Worm (Caenorhabditis elegans) whole organism, late embryonic: Measurements from ENCODE around the gene F35H10.5.

ENCODE experiments used
- C08G9.2 ChIP-seq: sonication (generic microtip); optimal IDR thresholded peaks from 2 replicates; lab custom pipeline; 2016; ENCODE audit warnings: mild to moderate bottlenecking, missing genetic modification characterization, moderate library complexity, missing compliant biosample characterization
- C38D4.7 ChIP-seq: fragments of 200-800 bp; sonication (Bioruptor generic); optimal IDR thresholded peaks from 2 replicates; lab custom pipeline; 2018; ENCODE audit warnings: mild to moderate bottlenecking, missing genetic modification characterization, moderate library complexity, missing compliant biosample characterization
- T23F11.4 ChIP-seq: fragments of 200-800 bp; sonication (Bioruptor generic); optimal IDR thresholded peaks from 2 replicates; lab custom pipeline; 2018; ENCODE audit warnings: mild to moderate bottlenecking, missing genetic modification characterization, missing compliant biosample characterization
- Y22D7AL.16 ChIP-seq: sonication (generic microtip); optimal IDR thresholded peaks from 2 replicates; lab custom pipeline; 2016; ENCODE audit warnings: missing genetic modification characterization, missing compliant biosample characterization
- ahr-1 ChIP-seq: sonication (generic microtip); optimal IDR thresholded peaks from 2 replicates; lab custom pipeline; 2016; ENCODE audit warnings: missing genetic modification characterization, missing compliant biosample characterization
- ama-1 ChIP-seq: fragments of 150-350 bp; optimal IDR thresholded peaks from 2 replicates; lab custom pipeline; 2014
- ceh-14 ChIP-seq: sonication (generic microtip); optimal IDR thresholded peaks from 2 replicates; lab custom pipeline; 2016; ENCODE audit warnings: missing genotype, missing genetic modification characterization, missing compliant biosample characterization
- ceh-18 ChIP-seq: sonication (generic microtip); optimal IDR thresholded peaks from 2 replicates; lab custom pipeline; 2016; ENCODE audit warnings: missing genetic modification characterization, missing compliant biosample characterization
- ceh-19 ChIP-seq: fragments of 200-800 bp; sonication (Bioruptor generic); optimal IDR thresholded peaks from 2 replicates; lab custom pipeline; 2018; ENCODE audit warnings: mild to moderate bottlenecking, missing genetic modification characterization, missing compliant biosample characterization
- ceh-24 ChIP-seq: sonication (generic microtip); optimal IDR thresholded peaks from 2 replicates; lab custom pipeline; 2016; ENCODE audit warnings: mild to moderate bottlenecking, missing genetic modification characterization, missing compliant biosample characterization
- ceh-31 ChIP-seq: sonication (generic microtip); optimal IDR thresholded peaks from 2 replicates; lab custom pipeline; 2016; ENCODE audit warnings: missing genetic modification characterization, missing compliant biosample characterization
- ceh-45 ChIP-seq: fragments of 200-800 bp; sonication (Bioruptor generic); IDR thresholded peaks from 2 replicates; pipeline ENCODE4 v1.3.6; 2022; ENCODE audit warnings: missing genetic modification reagents, missing genetic modification characterization, missing compliant biosample characterization
- ceh-48 ChIP-seq: sonication (generic microtip); optimal IDR thresholded peaks from 2 replicates; lab custom pipeline; 2016; ENCODE audit warnings: missing genetic modification characterization, inconsistent platforms, missing compliant biosample characterization
- ceh-6 ChIP-seq: fragments of 200-800 bp; sonication (Bioruptor generic); optimal IDR thresholded peaks from 2 replicates; lab custom pipeline; 2018; ENCODE audit warnings: mild to moderate bottlenecking, missing genetic modification characterization, missing compliant biosample characterization
- ceh-9 ChIP-seq: sonication (generic microtip); optimal IDR thresholded peaks from 2 replicates; lab custom pipeline; 2016; ENCODE audit warnings: mild to moderate bottlenecking, missing genetic modification characterization, inconsistent platforms, missing compliant biosample characterization
- che-1 ChIP-seq: sonication (generic microtip); optimal IDR thresholded peaks from 2 replicates; lab custom pipeline; 2016; ENCODE audit warnings: mild to moderate bottlenecking, missing genetic modification characterization, missing compliant biosample characterization
- dmd-4 ChIP-seq: sonication (generic microtip); optimal IDR thresholded peaks from 2 replicates; lab custom pipeline; 2016; ENCODE audit warnings: borderline replicate concordance, missing genetic modification characterization, missing compliant biosample characterization
- elt-2 ChIP-seq: sonication (generic microtip); optimal IDR thresholded peaks from 2 replicates; lab custom pipeline; 2016; ENCODE audit warnings: missing genetic modification reagents, missing genetic modification characterization, missing compliant biosample characterization
- elt-4 ChIP-seq: sonication (generic microtip); optimal IDR thresholded peaks from 2 replicates; lab custom pipeline; 2016; ENCODE audit warnings: missing genetic modification characterization, missing compliant biosample characterization
- eyg-1 ChIP-seq: sonication (generic microtip); optimal IDR thresholded peaks from 2 replicates; lab custom pipeline; 2016; ENCODE audit warnings: missing genotype, missing genetic modification characterization, missing compliant biosample characterization
- fkh-10 ChIP-seq: fragments of 150-350 bp; optimal IDR thresholded peaks from 2 replicates; lab custom pipeline; 2014; ENCODE audit warnings: missing biosample characterization, missing genetic modification reagents, missing genetic modification characterization
- fkh-6 ChIP-seq: sonication (generic microtip); optimal IDR thresholded peaks from 2 replicates; lab custom pipeline; 2016; ENCODE audit warnings: missing genetic modification characterization, missing compliant biosample characterization
- gmeb-2 ChIP-seq: sonication (generic microtip); optimal IDR thresholded peaks from 2 replicates; lab custom pipeline; 2016; ENCODE audit warnings: missing genetic modification characterization, inconsistent platforms, missing compliant biosample characterization
- hlh-15 ChIP-seq: sonication (generic microtip); optimal IDR thresholded peaks from 2 replicates; lab custom pipeline; 2016; ENCODE audit warnings: missing genetic modification characterization, missing compliant biosample characterization
- hlh-6 ChIP-seq: sonication (generic microtip); optimal IDR thresholded peaks from 2 replicates; lab custom pipeline; 2016; ENCODE audit warnings: missing genotype, missing genetic modification characterization, missing compliant biosample characterization
- hlh-8 ChIP-seq: sonication (generic microtip); optimal IDR thresholded peaks from 2 replicates; lab custom pipeline; 2016; ENCODE audit warnings: missing genotype, missing genetic modification characterization, missing compliant biosample characterization
- lin-11 ChIP-seq: fragments of 200-800 bp; sonication (Bioruptor generic); optimal IDR thresholded peaks from 2 replicates; lab custom pipeline; 2018; ENCODE audit warnings: mild to moderate bottlenecking, missing genetic modification characterization, missing compliant biosample characterization
- madf-2 ChIP-seq: sonication (generic microtip); optimal IDR thresholded peaks from 2 replicates; lab custom pipeline; 2017; ENCODE audit warnings: missing genetic modification characterization, missing compliant biosample characterization
- nfya-1 ChIP-seq: sonication (generic microtip); optimal IDR thresholded peaks from 2 replicates; lab custom pipeline; 2017; ENCODE audit warnings: missing genetic modification characterization, mild to moderate bottlenecking, missing compliant biosample characterization, antibody characterized with exemption, moderate library complexity
- nhr-11 ChIP-seq: fragments of 150-350 bp; optimal IDR thresholded peaks from 2 replicates; lab custom pipeline; 2014; ENCODE audit warnings: missing biosample characterization, missing genetic modification characterization
- npax-4 ChIP-seq: sonication (generic microtip); optimal IDR thresholded peaks from 2 replicates; lab custom pipeline; 2016; ENCODE audit warnings: missing genetic modification characterization, missing compliant biosample characterization
- pag-3 ChIP-seq: sonication (generic microtip); optimal IDR thresholded peaks from 2 replicates; lab custom pipeline; 2016; ENCODE audit warnings: missing compliant biosample characterization, missing genetic modification characterization, borderline replicate concordance
- pat-9 ChIP-seq: fragments of 200-800 bp; sonication (Bioruptor generic); optimal IDR thresholded peaks from 2 replicates; lab custom pipeline; 2018; ENCODE audit warnings: mild to moderate bottlenecking, missing genetic modification characterization, moderate library complexity, missing compliant biosample characterization
- pax-1 ChIP-seq: fragments of 150-350 bp; optimal IDR thresholded peaks from 2 replicates; lab custom pipeline; 2014; ENCODE audit warnings: missing biosample characterization, missing genetic modification characterization
- pqm-1 ChIP-seq: sonication (generic microtip); optimal IDR thresholded peaks from 2 replicates; lab custom pipeline; 2016; ENCODE audit warnings: missing genetic modification characterization, missing compliant biosample characterization
- rnt-1 ChIP-seq: sonication (generic microtip); optimal IDR thresholded peaks from 2 replicates; lab custom pipeline; 2016; ENCODE audit warnings: missing genetic modification characterization, missing compliant biosample characterization
- sdc-2 ChIP-seq: sonication (generic microtip); optimal IDR thresholded peaks from 2 replicates; lab custom pipeline; 2016; ENCODE audit warnings: missing genotype, missing genetic modification characterization, missing compliant biosample characterization
- sox-2 ChIP-seq: fragments of 200-800 bp; sonication (Bioruptor generic); IDR thresholded peaks from 2 replicates; pipeline ENCODE4 v1.3.6; 2022; ENCODE audit warnings: missing genetic modification reagents, missing genetic modification characterization, missing compliant biosample characterization
- sox-4 ChIP-seq: sonication (generic microtip); optimal IDR thresholded peaks from 2 replicates; lab custom pipeline; 2017; ENCODE audit warnings: mild to moderate bottlenecking, missing genetic modification characterization, inconsistent platforms, missing compliant biosample characterization
- tbx-2 ChIP-seq: sonication (generic microtip); optimal IDR thresholded peaks from 2 replicates; lab custom pipeline; 2016; ENCODE audit warnings: missing genetic modification characterization, missing compliant biosample characterization
- tbx-7 ChIP-seq: sonication (generic microtip); optimal IDR thresholded peaks from 2 replicates; lab custom pipeline; 2016; ENCODE audit warnings: missing genotype, missing genetic modification characterization, missing compliant biosample characterization
- ttx-3 ChIP-seq: sonication (generic microtip); optimal IDR thresholded peaks from 2 replicates; lab custom pipeline; 2016; ENCODE audit warnings: missing genetic modification reagents, missing genetic modification characterization, missing compliant biosample characterization
- unc-42 ChIP-seq: sonication (generic microtip); optimal IDR thresholded peaks from 2 replicates; lab custom pipeline; 2016; ENCODE audit warnings: missing genotype, missing genetic modification characterization, missing compliant biosample characterization
- unc-55 ChIP-seq: sonication (generic microtip); optimal IDR thresholded peaks from 2 replicates; lab custom pipeline; 2017; ENCODE audit warnings: missing biosample characterization, missing genetic modification reagents, missing genetic modification characterization
- zip-5 ChIP-seq: sonication (generic microtip); optimal IDR thresholded peaks from 2 replicates; lab custom pipeline; 2016; ENCODE audit warnings: missing genetic modification characterization, missing compliant biosample characterization

Gene F35H10.5

DNA sequence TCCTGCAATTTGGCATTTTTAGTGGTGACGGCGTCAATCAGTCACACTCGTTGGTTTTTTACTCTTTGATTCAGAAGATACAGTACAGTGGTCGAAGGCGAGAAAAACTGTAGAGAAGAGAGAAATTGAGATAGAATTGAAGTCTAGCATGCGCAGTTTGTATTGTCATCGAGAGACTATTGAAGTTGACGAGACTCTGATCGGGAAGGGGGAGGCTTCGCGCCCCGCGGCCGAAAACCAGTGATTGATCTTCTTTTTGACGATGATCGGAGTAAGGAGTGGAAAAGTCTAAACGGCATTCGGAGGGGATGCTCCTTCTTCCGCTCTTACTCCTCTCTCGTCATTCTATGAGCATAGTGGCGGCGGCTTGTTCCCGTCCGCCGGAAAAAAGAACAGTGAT is 1.4 kb downstream of the F35H10.5 start:
- TF ChIP-seq T23F11.4 (GFP tag; lab: Kevin White, UChicago) (no peak), fkh-6 (tag; lab: Kevin White, UChicago) (no peak), sdc-2 (tag; lab: Kevin White, UChicago) (no peak), ceh-24 (tag; lab: Kevin White, UChicago) (no peak), unc-42 (tag; lab: Kevin White, UChicago) (no peak), nhr-11 (tag; lab: Kevin White, UChicago) (no peak), pag-3 (no peak), ceh-19 (GFP tag; lab: Kevin White, UChicago) (no peak), unc-55 (GFP tag; lab: Kevin White, UChicago) (no peak)
- TF ChIP-seq, all 69 proteins: peak for 0

DNA sequence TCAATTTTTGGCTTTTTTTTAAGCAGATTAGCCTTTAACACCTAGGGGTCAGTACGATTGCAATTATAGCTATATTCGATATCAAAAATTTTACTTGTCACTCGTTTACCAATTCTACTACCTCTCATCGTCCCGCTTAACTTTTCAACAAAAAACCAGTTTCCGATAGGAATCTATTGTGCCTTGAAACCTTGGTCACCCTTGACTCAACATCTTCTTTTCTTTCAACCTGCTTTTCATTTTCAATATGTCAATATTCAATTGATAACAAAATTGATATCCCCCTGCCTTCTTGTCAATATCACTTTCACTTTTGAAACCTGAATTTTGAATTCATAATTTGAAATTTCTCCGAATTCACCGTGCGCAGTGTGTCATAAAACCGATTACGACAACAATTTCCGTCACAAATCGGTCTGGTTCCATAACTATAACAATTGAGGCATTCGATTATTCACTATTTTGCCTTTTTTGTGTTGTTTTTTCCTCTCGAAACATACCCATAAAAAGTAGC is 2.1 kb downstream of the F35H10.5 start:
- TF ChIP-seq sdc-2 (tag; lab: Kevin White, UChicago) (no peak), tbx-7 (no peak), C08G9.2 (tag; lab: Kevin White, UChicago) (no peak), ceh-6 (no peak), sox-4 (no peak), hlh-15 (no peak), hlh-8 (tag; lab: Kevin White, UChicago) (no peak), che-1 (tag; lab: Kevin White, UChicago) (no peak), zip-5 (no peak), gmeb-2 (tag; lab: Kevin White, UChicago) (no peak), ceh-31 (no peak), fkh-6 (tag; lab: Kevin White, UChicago) (no peak), hlh-6 (no peak), Y22D7AL.16 (tag; lab: Kevin White, UChicago) (no peak), eyg-1 (no peak), fkh-10 (GFP tag; lab: Kevin White, UChicago) (no peak), pax-1 (tag; lab: Kevin White, UChicago) (no peak), C38D4.7 (no peak), ttx-3 (no peak), nfya-1 (tag; lab: Kevin White, UChicago) (no peak)
- TF ChIP-seq, all 69 proteins: peak for 0

DNA sequence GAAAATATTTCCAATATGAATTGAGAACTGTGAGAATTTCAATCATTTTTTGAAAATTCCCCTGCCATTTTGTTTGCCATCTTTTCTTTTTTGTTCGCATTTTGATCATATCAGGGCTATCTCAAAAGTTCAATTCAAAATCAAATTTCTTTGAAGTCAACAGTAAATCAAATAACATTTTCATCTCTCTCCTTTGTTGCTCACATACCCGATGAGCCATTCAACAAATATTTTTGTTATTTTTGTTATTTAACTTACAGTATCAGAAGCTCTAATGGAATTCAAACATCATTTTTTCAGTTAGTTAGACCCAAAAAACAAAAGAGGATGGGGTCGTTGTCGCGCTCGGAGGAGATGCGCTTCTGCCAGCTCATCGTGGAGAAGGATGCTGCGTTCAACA is 3.1 kb downstream of the F35H10.5 start, which contains the start of gene vha-5:
vha-5 (plus strand) TSS at position 301 of the 400 bp plus-strand sequence.
- TF ChIP-seq tbx-2 (tag; lab: Kevin White, UChicago) (no peak), pag-3 (no peak), C08G9.2 (tag; lab: Kevin White, UChicago) (no peak), madf-2 (tag; lab: Kevin White, UChicago) (no peak), T23F11.4 (GFP tag; lab: Kevin White, UChicago) (no peak), npax-4 (tag; lab: Kevin White, UChicago) (no peak), zip-5 (no peak), pqm-1 (no peak), rnt-1 (no peak), ceh-48 (no peak), elt-2 (tag; lab: Kevin White, UChicago) (no peak), fkh-10 (GFP tag; lab: Kevin White, UChicago) (no peak), ceh-45 (GFP tag; lab: Robert Waterston, UW) (no peak), che-1 (tag; lab: Kevin White, UChicago) (no peak), C38D4.7 (no peak), ahr-1 (tag; lab: Kevin White, UChicago) (no peak), pat-9 (tag; lab: Kevin White, UChicago) (no peak), elt-4 (tag; lab: Kevin White, UChicago) (no peak), unc-55 (GFP tag; lab: Kevin White, UChicago) (no peak)

DNA sequence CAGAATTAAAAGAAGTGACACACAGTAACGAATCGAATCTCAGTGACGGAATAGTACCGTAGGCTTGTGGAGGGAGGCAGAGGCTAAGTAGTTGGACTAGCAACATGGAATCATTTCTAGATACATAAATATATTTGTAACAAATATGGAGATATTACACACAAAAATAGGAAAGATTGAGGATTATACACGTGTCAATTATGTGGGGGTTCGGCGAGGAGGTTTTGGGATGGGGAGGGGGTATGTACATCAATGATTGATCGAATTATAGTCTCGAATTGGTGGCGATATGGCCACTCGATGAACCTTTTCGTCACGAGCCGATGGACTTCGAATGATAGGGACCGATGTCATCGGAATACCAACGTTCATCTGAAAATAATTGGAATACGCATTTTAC is 6.8 kb downstream of the F35H10.5 start:
- no peak for TF ChIP-seq ceh-31
- no peak for TF ChIP-seq dmd-4 (tag; lab: Kevin White, UChicago)
- TF ChIP-seq T23F11.4 (GFP tag; lab: Kevin White, UChicago), result no peak
- TF ChIP-seq ttx-3, result no peak
- TF ChIP-seq zip-5, result no peak
- no peak for TF ChIP-seq ceh-45 (GFP tag; lab: Robert Waterston, UW)
- no peak for TF ChIP-seq fkh-6 (tag; lab: Kevin White, UChicago)
- no peak for TF ChIP-seq sox-2
- TF ChIP-seq npax-4 (tag; lab: Kevin White, UChicago), result no peak
- no peak for TF ChIP-seq ahr-1 (tag; lab: Kevin White, UChicago)
- no peak for TF ChIP-seq ceh-18 (tag; lab: Kevin White, UChicago)
- no peak for TF ChIP-seq fkh-10 (GFP tag; lab: Kevin White, UChicago)
- no peak for TF ChIP-seq rnt-1
- TF ChIP-seq pag-3, result no peak
- no peak for TF ChIP-seq ceh-9
- no peak for TF ChIP-seq pqm-1
- TF ChIP-seq ceh-14 (tag; lab: Kevin White, UChicago), result no peak
- no peak for TF ChIP-seq pax-1 (tag; lab: Kevin White, UChicago)
- no peak for TF ChIP-seq lin-11 (tag; lab: Kevin White, UChicago)
- no peak for TF ChIP-seq ama-1
